Worm (Caenorhabditis elegans) whole organism, mixed stage, embryonic: Measurements from ENCODE around the gene srp-7.

Source experiments
- ceh-43 ChIP-seq: fragments of 200-800 bp; sonication (Bioruptor generic); optimal IDR thresholded peaks from 2 replicates; lab custom pipeline; 2018; ENCODE audit warnings: mild to moderate bottlenecking, missing genetic modification characterization, moderate library complexity, missing compliant biosample characterization
- elt-3 ChIP-seq: fragments of 150-350 bp; optimal IDR thresholded peaks from 2 replicates; lab custom pipeline; 2014; ENCODE audit warnings: missing biosample characterization, missing genetic modification characterization
- lsy-2 ChIP-seq: fragments of 150-350 bp; optimal IDR thresholded peaks from 2 replicates; lab custom pipeline; 2014; ENCODE audit warnings: missing biosample characterization, missing genetic modification characterization
- nhr-2 ChIP-seq: fragments of 150-350 bp; optimal IDR thresholded peaks from 2 replicates; lab custom pipeline; 2014; ENCODE audit warnings: missing biosample characterization, missing genetic modification characterization
- nhr-237 ChIP-seq: fragments of 150-350 bp; optimal IDR thresholded peaks from 2 replicates; lab custom pipeline; 2014; ENCODE audit warnings: missing biosample characterization, missing genetic modification characterization
- nhr-28 ChIP-seq: fragments of 150-350 bp; optimal IDR thresholded peaks from 2 replicates; lab custom pipeline; 2014; ENCODE audit warnings: missing biosample characterization, missing genetic modification characterization
- nhr-76 ChIP-seq: sonication (generic microtip); optimal IDR thresholded peaks from 2 replicates; lab custom pipeline; 2017; ENCODE audit warnings: missing biosample characterization, missing genetic modification characterization
- snpc-4 ChIP-seq: fragments of 150-350 bp; optimal IDR thresholded peaks from 2 replicates; lab custom pipeline; 2014; ENCODE audit warnings: missing biosample characterization, missing genetic modification characterization
- unc-39 ChIP-seq: fragments of 150-350 bp; optimal IDR thresholded peaks from 2 replicates; lab custom pipeline; 2014; ENCODE audit warnings: missing biosample characterization, missing genetic modification characterization
- ztf-11 ChIP-seq: fragments of 150-350 bp; optimal IDR thresholded peaks from 2 replicates; lab custom pipeline; 2014; ENCODE audit warnings: missing biosample characterization, missing genetic modification characterization

DNA sequence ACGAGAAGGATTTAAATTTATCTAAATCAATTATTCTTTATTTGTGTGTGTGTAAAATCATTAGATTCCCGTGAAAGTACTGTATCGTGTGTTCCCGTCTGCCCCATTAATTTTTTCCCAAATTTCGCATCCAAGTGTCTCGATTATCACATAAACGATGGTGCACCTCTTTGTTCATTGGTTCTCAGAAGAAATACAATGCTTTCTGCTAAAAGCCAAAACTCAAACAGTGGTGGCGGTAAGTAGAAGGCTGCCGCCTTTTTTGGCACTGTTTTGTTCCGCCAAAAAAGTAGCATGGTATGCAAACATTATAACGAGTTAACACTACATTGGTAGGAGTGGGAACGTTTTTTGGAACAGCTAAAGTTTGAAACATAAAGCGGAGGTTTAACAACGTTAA is 44.5 kb downstream of the srp-7 start:
- TF ChIP-seq nhr-237 (tag; lab: Kevin White, UChicago) (no peak), unc-39 (tag; lab: Kevin White, UChicago) (no peak), snpc-4 (no peak), lsy-2 (tag; lab: Kevin White, UChicago) (no peak), ztf-11 (tag; lab: Kevin White, UChicago) (no peak), nhr-2 (no peak), ceh-43 (GFP tag; lab: Kevin White, UChicago) (no peak), elt-3 (no peak), nhr-28 (tag; lab: Kevin White, UChicago) (no peak), nhr-76 (tag; lab: Kevin White, UChicago) (no peak)
